Worm (Caenorhabditis elegans) whole organism, midembryonic: Measurements from ENCODE around the gene spp-11.

ENCODE experiments used
- T22C8.4 ChIP-seq: fragments of 200-800 bp; sonication (Bioruptor generic); IDR thresholded peaks from 2 replicates; pipeline ENCODE4 v1.3.6; 2022; ENCODE audit warnings: missing genetic modification characterization, missing compliant biosample characterization
- cog-1 ChIP-seq: sonication (generic microtip); optimal IDR thresholded peaks from 2 replicates; lab custom pipeline; 2016; ENCODE audit warnings: missing genetic modification characterization, missing compliant biosample characterization
- flt-1 ChIP-seq: fragments of 200-800 bp; sonication (Bioruptor generic); IDR thresholded peaks from 2 replicates; pipeline ENCODE4 v1.3.6; 2022; ENCODE audit warnings: missing genetic modification characterization, missing compliant biosample characterization
- klf-2 ChIP-seq: fragments of 200-800 bp; sonication (Bioruptor generic); conservative IDR thresholded peaks from 2 replicates; pipeline ENCODE4 v1.3.6; 2022; ENCODE audit warnings: missing genetic modification reagents, missing genetic modification characterization, missing compliant biosample characterization
- tab-1 ChIP-seq: fragments of 200-800 bp; sonication (Bioruptor generic); IDR thresholded peaks from 2 replicates; pipeline ENCODE4 v1.3.6; 2022; ENCODE audit warnings: missing genetic modification characterization, missing compliant biosample characterization
- ztf-23 ChIP-seq: fragments of 200-800 bp; sonication (Bioruptor generic); IDR thresholded peaks from 2 replicates; pipeline ENCODE4 v1.3.6; 2022; ENCODE audit warnings: missing genetic modification reagents, missing genetic modification characterization, missing compliant biosample characterization

DNA sequence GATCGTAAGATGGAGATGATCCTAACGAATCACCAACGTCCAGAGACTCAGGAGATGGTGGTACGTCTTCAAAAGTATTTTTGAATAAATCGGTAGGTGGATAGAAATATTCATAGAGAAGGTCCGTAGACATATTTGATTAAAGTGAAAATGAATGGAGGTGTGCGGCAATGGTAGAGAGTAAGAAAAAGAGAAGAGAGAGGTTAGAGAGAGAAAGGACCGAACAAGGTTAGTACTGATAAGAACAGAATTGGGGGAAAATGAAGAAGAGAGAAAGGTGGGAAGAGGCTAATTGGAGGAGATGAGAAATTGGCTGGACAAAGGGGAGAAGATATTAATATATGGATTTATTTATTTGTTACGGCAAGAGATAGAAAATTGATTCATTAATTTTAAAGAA is 42.5 kb upstream of the spp-11 start, which contains the start of gene nhr-22:
- no peak for TF ChIP-seq T22C8.4
- no peak for TF ChIP-seq ztf-23 (GFP tag; lab: Robert Waterston, UW)
- no peak for TF ChIP-seq tab-1 (GFP tag; lab: Robert Waterston, UW)
- TF ChIP-seq klf-2: no peak
- TF ChIP-seq flt-1 (GFP tag; lab: Robert Waterston, UW): no peak
- no peak for TF ChIP-seq cog-1 (tag; lab: Kevin White, UChicago)
